Worm (Caenorhabditis elegans) whole organism, young adult: Measurements from ENCODE around the gene srt-56.

Experiments used
- B0261.1 ChIP-seq: sonication (generic microtip); optimal IDR thresholded peaks from 2 replicates; lab custom pipeline; 2016; ENCODE audit warnings: mild to moderate bottlenecking, missing genetic modification characterization, moderate library complexity, missing compliant biosample characterization
- B0336.3 ChIP-seq: fragments of 200-800 bp; sonication (Bioruptor generic); IDR thresholded peaks from 2 replicates; pipeline ENCODE4 v1.3.6; 2022; ENCODE audit warnings: missing genetic modification characterization, missing compliant biosample characterization
- D2030.7 ChIP-seq: fragments of 200-800 bp; sonication (Bioruptor generic); IDR thresholded peaks from 2 replicates; pipeline ENCODE4 v1.3.6; 2022; ENCODE audit warnings: missing genetic modification reagents, missing genetic modification characterization, missing compliant biosample characterization
- F55B11.4 ChIP-seq: sonication (generic microtip); optimal IDR thresholded peaks from 2 replicates; lab custom pipeline; 2016; ENCODE audit warnings: missing compliant biosample characterization, missing genetic modification characterization, borderline replicate concordance; ENCODE audit not compliant: insufficient read depth
- K12H6.12 ChIP-seq: fragments of 200-800 bp; sonication (Bioruptor generic); optimal IDR thresholded peaks from 2 replicates; lab custom pipeline; 2018; ENCODE audit warnings: mild to moderate bottlenecking, missing genetic modification characterization, missing compliant biosample characterization
- Y67H2A.10 ChIP-seq: fragments of 200-800 bp; sonication (Bioruptor generic); conservative IDR thresholded peaks from 2 replicates; pipeline ENCODE4 v1.3.6; 2022; ENCODE audit warnings: missing genetic modification reagents, missing genetic modification characterization, missing compliant biosample characterization
- Y95B8A.8 ChIP-seq: fragments of 200-800 bp; sonication (Bioruptor generic); IDR thresholded peaks from 2 replicates; pipeline ENCODE4 v1.3.6; 2022; ENCODE audit warnings: missing genetic modification reagents, missing genetic modification characterization, missing compliant biosample characterization
- aptf-3 ChIP-seq: fragments of 200-800 bp; sonication (Bioruptor generic); IDR thresholded peaks from 2 replicates; pipeline ENCODE4 v1.3.6; 2022; ENCODE audit warnings: missing genetic modification characterization, missing compliant biosample characterization
- ceh-100 ChIP-seq: fragments of 200-800 bp; sonication (Bioruptor generic); IDR thresholded peaks from 2 replicates; pipeline ENCODE4 v1.3.6; 2022; ENCODE audit warnings: missing genetic modification reagents, missing genetic modification characterization, missing compliant biosample characterization
- ceh-27 ChIP-seq: fragments of 200-800 bp; sonication (Bioruptor generic); optimal IDR thresholded peaks from 2 replicates; lab custom pipeline; 2018; ENCODE audit warnings: mild to moderate bottlenecking, missing genetic modification characterization, moderate library complexity, missing compliant biosample characterization
- ceh-58 ChIP-seq: fragments of 200-800 bp; sonication (Bioruptor generic); IDR thresholded peaks from 2 replicates; pipeline ENCODE4 v1.3.6; 2022; ENCODE audit warnings: missing genetic modification characterization, missing compliant biosample characterization
- ceh-79 ChIP-seq: sonication (generic microtip); optimal IDR thresholded peaks from 2 replicates; lab custom pipeline; 2017; ENCODE audit warnings: mild to moderate bottlenecking, missing genetic modification characterization, missing compliant biosample characterization
- ceh-91 ChIP-seq: fragments of 200-800 bp; sonication (Bioruptor generic); IDR thresholded peaks from 2 replicates; pipeline ENCODE4 v1.3.6; 2022; ENCODE audit warnings: missing genetic modification reagents, missing genetic modification characterization, missing compliant biosample characterization
- egl-44 ChIP-seq: fragments of 200-800 bp; sonication (Bioruptor generic); IDR thresholded peaks from 2 replicates; pipeline ENCODE4 v1.3.6; 2022; ENCODE audit warnings: missing genetic modification reagents, missing genetic modification characterization, missing compliant biosample characterization
- egrh-3 ChIP-seq: fragments of 200-800 bp; sonication (Bioruptor generic); IDR thresholded peaks from 2 replicates; pipeline ENCODE4 v1.3.6; 2022; ENCODE audit warnings: missing genetic modification reagents, missing genetic modification characterization, missing compliant biosample characterization
- fkh-3 ChIP-seq: sonication (generic microtip); optimal IDR thresholded peaks from 2 replicates; lab custom pipeline; 2016; ENCODE audit warnings: mild to moderate bottlenecking, missing genetic modification characterization, missing compliant biosample characterization
- hlh-12 ChIP-seq: sonication (generic microtip); optimal IDR thresholded peaks from 2 replicates; lab custom pipeline; 2016; ENCODE audit warnings: missing genetic modification characterization, missing compliant biosample characterization
- hlh-26 ChIP-seq: fragments of 200-800 bp; sonication (Bioruptor generic); conservative IDR thresholded peaks from 2 replicates; pipeline ENCODE4 v1.3.6; 2022; ENCODE audit warnings: missing genetic modification reagents, missing genetic modification characterization, missing compliant biosample characterization
- hsf-1 ChIP-seq: fragments of 200-800 bp; sonication (Bioruptor generic); IDR thresholded peaks from 2 replicates; pipeline ENCODE4 v1.3.6; 2022; ENCODE audit warnings: missing genetic modification reagents, missing genetic modification characterization, missing compliant biosample characterization
- lin-26 ChIP-seq: fragments of 200-800 bp; sonication (Bioruptor generic); IDR thresholded peaks from 2 replicates; pipeline ENCODE4 v1.3.6; 2022; ENCODE audit warnings: missing genetic modification reagents, missing genetic modification characterization, missing compliant biosample characterization
- madf-3 ChIP-seq: fragments of 200-800 bp; sonication (Bioruptor generic); IDR thresholded peaks from 2 replicates; pipeline ENCODE4 v1.3.6; 2022; ENCODE audit warnings: missing genetic modification reagents, missing genetic modification characterization, missing compliant biosample characterization
- madf-8 ChIP-seq: fragments of 200-800 bp; sonication (Bioruptor generic); conservative IDR thresholded peaks from 2 replicates; pipeline ENCODE4 v1.3.6; 2022; ENCODE audit warnings: missing genetic modification reagents, missing genetic modification characterization, missing compliant biosample characterization
- mxl-1 ChIP-seq: sonication (generic microtip); optimal IDR thresholded peaks from 2 replicates; lab custom pipeline; 2016; ENCODE audit warnings: missing genetic modification characterization, missing compliant biosample characterization
- nfya-2 ChIP-seq: fragments of 200-800 bp; sonication (Bioruptor generic); IDR thresholded peaks from 2 replicates; pipeline ENCODE4 v1.3.6; 2022; ENCODE audit warnings: missing genetic modification reagents, missing genetic modification characterization, missing compliant biosample characterization
- nhr-90 ChIP-seq: sonication (generic microtip); optimal IDR thresholded peaks from 2 replicates; lab custom pipeline; 2016; ENCODE audit warnings: missing genotype, mild to moderate bottlenecking, missing genetic modification characterization, missing compliant biosample characterization
- rcor-1 ChIP-seq: fragments of 200-800 bp; sonication (Bioruptor generic); IDR thresholded peaks from 2 replicates; pipeline ENCODE4 v1.3.6; 2022; ENCODE audit warnings: missing genetic modification reagents, missing genetic modification characterization, missing compliant biosample characterization
- rec-8 ChIP-seq, 2 experiments: sonication (generic microtip); optimal IDR thresholded peaks; 2 replicates each; lab custom pipeline; 2016; ENCODE audit warnings: mild to moderate bottlenecking in 2 of 2, missing genetic modification characterization in 2 of 2, missing genetic modification reagents in 2 of 2, missing genotype in 2 of 2, missing biosample characterization in 1 of 2, missing compliant biosample characterization in 1 of 2, moderate library complexity in 1 of 2
- sea-2 ChIP-seq: fragments of 200-800 bp; sonication (Bioruptor generic); IDR thresholded peaks from 2 replicates; pipeline ENCODE4 v1.3.6; 2022; ENCODE audit warnings: missing genetic modification characterization, missing compliant biosample characterization
- snpc-4 ChIP-seq, 5 experiments: fragments of 150-350 bp in 1 of 5; sonication (generic microtip) in 4 of 5; optimal IDR thresholded peaks; 2 replicates each; lab custom pipeline; 2014 to 2018; ENCODE audit warnings: missing genetic modification characterization in 5 of 5, missing biosample characterization in 3 of 5, antibody characterized with exemption in 2 of 5, mild to moderate bottlenecking in 2 of 5, missing compliant biosample characterization in 2 of 5, missing genotype in 2 of 5, moderate library complexity in 2 of 5, missing genetic modification reagents in 1 of 5
- zfh-2 ChIP-seq: fragments of 200-800 bp; sonication (Bioruptor generic); conservative IDR thresholded peaks from 2 replicates; pipeline ENCODE4 v1.3.6; 2022; ENCODE audit warnings: missing genetic modification reagents, missing genetic modification characterization, missing compliant biosample characterization
- ztf-22 ChIP-seq: fragments of 200-800 bp; sonication (Bioruptor generic); optimal IDR thresholded peaks from 2 replicates; lab custom pipeline; 2018; ENCODE audit warnings: mild to moderate bottlenecking, missing genetic modification characterization, moderate library complexity, missing compliant biosample characterization
- ztf-6 ChIP-seq: fragments of 200-800 bp; sonication (Bioruptor generic); IDR thresholded peaks from 2 replicates; pipeline ENCODE4 v1.3.6; 2022; ENCODE audit warnings: missing genetic modification reagents, missing genetic modification characterization, missing compliant biosample characterization

The srt-56 gene

DNA sequence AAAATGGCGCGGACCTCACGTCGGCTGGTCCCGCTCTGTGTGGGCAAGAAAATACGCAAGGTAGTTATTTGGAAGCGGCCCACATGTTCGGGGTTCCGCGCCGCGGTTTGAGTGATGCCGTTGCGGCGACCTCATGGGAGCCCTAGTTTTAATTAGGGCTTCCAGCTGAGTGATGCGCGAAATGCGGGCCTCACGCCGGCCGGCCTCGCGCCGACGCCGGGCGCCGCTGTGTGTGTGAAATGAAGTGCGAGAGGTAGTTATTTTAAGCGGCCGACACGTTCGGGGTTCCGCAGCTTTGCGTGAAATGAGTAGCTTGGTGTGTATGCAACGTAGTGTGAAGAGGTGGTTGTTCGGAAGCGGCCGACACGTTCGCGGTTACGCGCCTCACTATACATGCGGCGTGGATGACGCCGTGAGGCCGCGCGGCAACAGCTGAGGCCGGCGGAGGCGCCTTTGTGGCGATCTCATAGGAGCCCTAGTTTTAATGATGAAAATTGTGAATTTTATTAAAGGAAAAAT, 28.3 kb upstream of the srt-56 start (continued):
- TF ChIP-seq B0336.3 (no peak), rec-8 (tag; optimal IDR thresholded peaks at IDR 0.05; lab: Kevin White, UChicago) (no peak), egl-44 (no peak), ceh-91 (GFP tag; lab: Robert Waterston, UW) (no peak)

DNA sequence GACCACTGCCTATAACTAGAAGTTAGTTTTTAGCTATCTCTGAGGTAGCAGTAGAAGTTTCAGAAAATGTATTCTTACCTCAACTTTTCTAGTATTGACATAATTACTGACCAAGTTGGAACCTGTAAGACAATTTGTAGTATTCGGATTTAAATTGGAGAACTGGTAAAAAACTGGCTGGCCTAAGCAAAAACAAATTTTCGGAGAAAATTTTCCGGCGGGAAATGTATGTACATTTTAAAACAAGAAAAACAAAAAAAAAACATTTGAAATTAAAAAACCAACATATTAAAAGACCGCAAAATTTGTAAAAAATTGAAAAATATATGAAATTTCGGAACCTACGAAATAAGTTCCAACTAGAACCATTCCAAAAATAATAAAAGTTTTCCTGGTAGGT, 25.3 kb upstream of the srt-56 start, which contains the start of gene srab-11:
TSS of gene srab-11 (minus strand) at position 101 of the 400 bp plus-strand sequence.
- TF ChIP-seq ztf-22 (GFP tag; lab: Kevin White, UChicago) = no peak
- no peak for TF ChIP-seq ceh-100 (GFP tag; lab: Robert Waterston, UW)
- TF ChIP-seq ceh-27 (GFP tag; lab: Kevin White, UChicago) = no peak
- no peak for TF ChIP-seq rcor-1 (GFP tag; lab: Robert Waterston, UW)
- no peak for TF ChIP-seq ceh-79 (tag; lab: Kevin White, UChicago)
- TF ChIP-seq aptf-3 (GFP tag; lab: Robert Waterston, UW) = no peak
- TF ChIP-seq hlh-26 (GFP tag; lab: Robert Waterston, UW) = no peak
- TF ChIP-seq Y95B8A.8 (GFP tag; lab: Robert Waterston, UW) = no peak

- TF ChIP-seq zfh-2 = peak; percentile 87
- no peak for TF ChIP-seq hsf-1 (GFP tag; lab: Robert Waterston, UW)
- TF ChIP-seq snpc-4 (GFP tag; optimal IDR thresholded peaks at IDR 0.05; lab: Kevin White, UChicago) = no peak
- no peak for TF ChIP-seq snpc-4 (tag; optimal IDR thresholded peaks at IDR 0.05; lab: Kevin White, UChicago)
- TF ChIP-seq egrh-3 (GFP tag; lab: Robert Waterston, UW) = peak; percentile 81; the same call in 1 of the 2 replicates
These were observed 23.6 kb upstream of the srt-56 start for ce11 chrV:3145241-3145640.

ce11 chrV:3144494-3144893, 22.9 kb upstream of the srt-56 start, which contains the start of gene srab-10:
srab-10 (minus strand) TSS chrV:3144594.
- TF ChIP-seq D2030.7 (GFP tag; lab: Robert Waterston, UW) = no peak
- TF ChIP-seq mxl-1 (tag; lab: Kevin White, UChicago) = no peak
- no peak for TF ChIP-seq ztf-6
- TF ChIP-seq B0261.1 (tag; lab: Kevin White, UChicago) = no peak
- no peak for TF ChIP-seq fkh-3 (tag; lab: Kevin White, UChicago)
- TF ChIP-seq K12H6.12 (tag; lab: Kevin White, UChicago) = no peak
- no peak for TF ChIP-seq sea-2
- TF ChIP-seq madf-8 = no peak
- TF ChIP-seq Y67H2A.10 (GFP tag; lab: Robert Waterston, UW) = no peak
- no peak for TF ChIP-seq hlh-12 (tag; lab: Kevin White, UChicago)
- TF ChIP-seq nfya-2 (GFP tag; lab: Robert Waterston, UW) = no peak
- TF ChIP-seq rec-8 (tag; optimal IDR thresholded peaks at IDR 0.05; lab: Kevin White, UChicago) = no peak
- TF ChIP-seq madf-3 (GFP tag; lab: Robert Waterston, UW) = no peak
- no peak for TF ChIP-seq hlh-26 (GFP tag; lab: Robert Waterston, UW)
- no peak for TF ChIP-seq F55B11.4
- TF ChIP-seq egl-44 = no peak
- TF ChIP-seq, all 124 proteins: peak for 0

- TF ChIP-seq lin-26 (GFP tag; lab: Robert Waterston, UW) = no peak
- no peak for TF ChIP-seq ceh-58
- TF ChIP-seq nhr-90 (tag; lab: Kevin White, UChicago) = no peak
These were observed 19.5 kb upstream of the srt-56 start, which contains the start of gene srab-9 for ce11 chrV:3141190-3141589. srab-9 (minus strand) TSS chrV:3141290.
